Fruit fly (Drosophila melanogaster) whole organism, wandering third instar larva: ENCODE measurements around the gene CG5592.

Experiments
- Abd-B ChIP-seq: fragments of >200 bp; optimal IDR thresholded peaks from 2 replicates; lab custom pipeline; 2017; ENCODE audit warnings: missing biosample characterization, missing genetic modification characterization
- CG32264 ChIP-seq: fragments of 200-800 bp; sonication (Bioruptor generic); optimal IDR thresholded peaks from 2 replicates; lab custom pipeline; 2016; ENCODE audit warnings: missing biosample characterization, missing genetic modification characterization
- CG9705 ChIP-seq: fragments of 200-800 bp; sonication (Bioruptor generic); optimal IDR thresholded peaks from 2 replicates; lab custom pipeline; 2018; ENCODE audit warnings: missing biosample characterization, mild to moderate bottlenecking, missing genetic modification characterization
- CrebA ChIP-seq: fragments of 200-800 bp; sonication (Bioruptor generic); optimal IDR thresholded peaks from 2 replicates; lab custom pipeline; 2016; ENCODE audit warnings: missing biosample characterization, mild to moderate bottlenecking, missing genetic modification characterization, borderline replicate concordance
- Dfd ChIP-seq: fragments of >200 bp; optimal IDR thresholded peaks from 2 replicates; lab custom pipeline; 2017; ENCODE audit warnings: missing biosample characterization, missing genetic modification characterization
- Dif ChIP-seq: fragments of 200-275, 200-300 bp; sonication (Bioruptor generic); optimal IDR thresholded peaks from 2 replicates; lab custom pipeline; 2018; ENCODE audit warnings: missing biosample characterization, missing genetic modification characterization; ENCODE audit not compliant: partially characterized antibody
- GATAd ChIP-seq: sonication (Bioruptor generic); optimal IDR thresholded peaks from 2 replicates; lab custom pipeline; 2016; ENCODE audit warnings: missing biosample characterization, missing genetic modification characterization
- HLH106 ChIP-seq: fragments of 200-800 bp; optimal IDR thresholded peaks from 3 replicates; lab custom pipeline; 2019; ENCODE audit warnings: missing biosample characterization, mild to moderate bottlenecking, missing genetic modification characterization, moderate library complexity
- Hnf4 ChIP-seq: fragments of 200-800 bp; sonication (Bioruptor generic); optimal IDR thresholded peaks from 2 replicates; lab custom pipeline; 2016; ENCODE audit warnings: missing biosample characterization, mild to moderate bottlenecking, missing genetic modification characterization
- Hr78 ChIP-seq: fragments of >200 bp; optimal IDR thresholded peaks from 2 replicates; lab custom pipeline; 2017; ENCODE audit warnings: missing biosample characterization, missing genetic modification characterization
- Hr83 ChIP-seq: fragments of 200-300 bp; sonication (Bioruptor generic); optimal IDR thresholded peaks from 2 replicates; lab custom pipeline; 2016; ENCODE audit warnings: missing biosample characterization, mild to moderate bottlenecking, missing genetic modification characterization, moderate library complexity; ENCODE audit not compliant: poor library complexity, severe bottlenecking
- Jra ChIP-seq: sonication (Bioruptor generic); optimal IDR thresholded peaks from 2 replicates; lab custom pipeline; 2016; ENCODE audit warnings: missing biosample characterization, missing genetic modification characterization
- Mio ChIP-seq: sonication (Bioruptor generic); optimal IDR thresholded peaks from 2 replicates; lab custom pipeline; 2016; ENCODE audit warnings: missing biosample characterization, missing genetic modification characterization
- Myc ChIP-seq: fragments of >200 bp; optimal IDR thresholded peaks from 2 replicates; lab custom pipeline; 2017
- N ChIP-seq: fragments of >200 bp; optimal IDR thresholded peaks from 2 replicates; lab custom pipeline; 2018; ENCODE audit warnings: missing biosample characterization, missing external identifiers, missing genetic modification characterization
- OdsH ChIP-seq: fragments of 200-800 bp; sonication (Bioruptor generic); optimal IDR thresholded peaks from 2 replicates; lab custom pipeline; 2016; ENCODE audit warnings: missing biosample characterization, mild to moderate bottlenecking, missing genetic modification characterization
- Rel ChIP-seq, 2 experiments: fragments of 200-800 bp; sonication (Bioruptor generic) in 1 of 2; optimal IDR thresholded peaks; 2 replicates in 1 of 2; 3 replicates in 1 of 2; lab custom pipeline; 2016 to 2019; ENCODE audit warnings: mild to moderate bottlenecking in 2 of 2, missing biosample characterization in 2 of 2, missing genetic modification characterization in 2 of 2, moderate library complexity in 1 of 2
- Sp1 ChIP-seq: fragments of 200-800 bp; sonication (Bioruptor generic); optimal IDR thresholded peaks from 3 replicates; lab custom pipeline; 2019; ENCODE audit warnings: missing biosample characterization, mild to moderate bottlenecking, missing genetic modification characterization, moderate library complexity
- Vsx2 ChIP-seq: fragments of 200-300, 225-300 bp; sonication (Bioruptor generic); optimal IDR thresholded peaks from 2 replicates; lab custom pipeline; 2018; ENCODE audit warnings: missing biosample characterization, missing genetic modification characterization; ENCODE audit not compliant: partially characterized antibody
- br ChIP-seq: fragments of 200-800 bp; sonication (Bioruptor generic); optimal IDR thresholded peaks from 2 replicates; lab custom pipeline; 2016; ENCODE audit warnings: missing biosample characterization, missing genetic modification characterization
- brk ChIP-seq: fragments of 200-800 bp; sonication (Bioruptor generic); optimal IDR thresholded peaks from 2 replicates; lab custom pipeline; 2016; ENCODE audit warnings: missing biosample characterization, mild to moderate bottlenecking, missing genetic modification characterization
- dl ChIP-seq, 2 experiments: fragments of 175-275, 200-275 bp in 1 of 2; fragments of 200-275 bp in 1 of 2; sonication (Bioruptor generic); optimal IDR thresholded peaks; lab custom pipeline; 2018; ENCODE audit warnings: mild to moderate bottlenecking in 2 of 2, missing biosample characterization in 2 of 2, missing genetic modification characterization in 2 of 2, moderate library complexity in 2 of 2; ENCODE audit not compliant: partially characterized antibody in 2 of 2, insufficient read depth in 1 of 2
- dmrt93B ChIP-seq: fragments of 200-800 bp; sonication (Bioruptor generic); optimal IDR thresholded peaks from 2 replicates; lab custom pipeline; 2018; ENCODE audit warnings: missing biosample characterization, mild to moderate bottlenecking, missing genetic modification characterization
- dsf ChIP-seq: sonication (Bioruptor generic); optimal IDR thresholded peaks from 2 replicates; lab custom pipeline; 2016; ENCODE audit warnings: missing biosample characterization, missing genetic modification characterization, borderline replicate concordance
- ey ChIP-seq: fragments of 200-800 bp; sonication (Bioruptor generic); optimal IDR thresholded peaks from 2 replicates; lab custom pipeline; 2016; ENCODE audit warnings: missing biosample characterization, missing genetic modification characterization
- foxo ChIP-seq, 2 experiments: fragments of 200-800 bp; sonication (Bioruptor generic); optimal IDR thresholded peaks; 2 replicates in 1 of 2; 3 replicates in 1 of 2; lab custom pipeline; 2016 to 2017; ENCODE audit warnings: missing biosample characterization in 2 of 2, missing genetic modification characterization in 2 of 2
- fru ChIP-seq: fragments of 200-800 bp; sonication (Bioruptor generic); optimal IDR thresholded peaks from 3 replicates; lab custom pipeline; 2016; ENCODE audit warnings: missing biosample characterization, mild to moderate bottlenecking, missing genetic modification characterization
- h ChIP-seq: fragments of 200-800 bp; sonication (Bioruptor generic); optimal IDR thresholded peaks from 3 replicates; lab custom pipeline; 2016; ENCODE audit warnings: missing biosample characterization, mild to moderate bottlenecking, missing genetic modification characterization
- jim ChIP-seq: fragments of 175-275, 200-325 bp; sonication (Bioruptor generic); optimal IDR thresholded peaks from 2 replicates; lab custom pipeline; 2016; ENCODE audit warnings: missing biosample characterization, mild to moderate bottlenecking, missing genetic modification characterization
- lola ChIP-seq: fragments of >200 bp; optimal IDR thresholded peaks from 2 replicates; lab custom pipeline; 2017; ENCODE audit warnings: missing biosample characterization, missing genetic modification characterization
- pan ChIP-seq: fragments of >200 bp; optimal IDR thresholded peaks from 2 replicates; lab custom pipeline; 2017
- psq ChIP-seq: fragments of 200-800 bp; sonication (Bioruptor generic); optimal IDR thresholded peaks from 3 replicates; lab custom pipeline; 2017; ENCODE audit warnings: missing biosample characterization, mild to moderate bottlenecking, missing genetic modification characterization, moderate library complexity
- rgr ChIP-seq: fragments of 200-800 bp; sonication (Bioruptor generic); optimal IDR thresholded peaks from 3 replicates; lab custom pipeline; 2016; ENCODE audit warnings: missing biosample characterization, mild to moderate bottlenecking, missing genetic modification characterization
- sage ChIP-seq: fragments of 200-800 bp; sonication (Bioruptor generic); optimal IDR thresholded peaks from 2 replicates; lab custom pipeline; 2016; ENCODE audit warnings: missing biosample characterization, mild to moderate bottlenecking, missing genetic modification characterization
- sv ChIP-seq: fragments of 200-800 bp; sonication (Bioruptor generic); optimal IDR thresholded peaks from 3 replicates; lab custom pipeline; 2016; ENCODE audit warnings: missing biosample characterization, missing genetic modification characterization
- tai ChIP-seq: sonication (Bioruptor generic); optimal IDR thresholded peaks from 2 replicates; lab custom pipeline; 2016; ENCODE audit warnings: missing biosample characterization, missing genetic modification characterization
- usp ChIP-seq: fragments of >200 bp; optimal IDR thresholded peaks from 2 replicates; lab custom pipeline; 2017; ENCODE audit warnings: missing biosample characterization, missing genetic modification characterization
- woc ChIP-seq: sonication (Bioruptor generic); optimal IDR thresholded peaks from 2 replicates; lab custom pipeline; 2016; ENCODE audit warnings: missing biosample characterization, mild to moderate bottlenecking, missing genetic modification characterization

CG5592 gene

DNA sequence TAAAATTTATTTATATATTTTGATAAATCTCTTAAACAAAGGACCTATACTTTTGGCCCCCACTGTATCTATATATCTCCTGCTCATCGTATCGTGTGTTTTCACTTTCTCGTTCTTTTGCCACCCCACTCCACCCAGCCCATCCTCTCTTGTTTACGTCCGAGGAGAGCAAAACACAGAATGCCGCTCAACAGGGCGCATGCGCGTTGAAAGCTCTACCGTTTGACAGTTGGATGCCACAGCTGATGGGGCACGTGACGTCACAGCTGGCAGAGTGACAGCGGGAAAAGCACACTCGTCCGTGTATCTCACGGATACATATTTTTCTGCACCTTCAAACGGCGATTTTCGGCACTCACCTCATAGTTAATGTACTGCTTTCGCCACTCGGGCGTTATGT lies 23.3 kb downstream of the CG5592 start:
- TF ChIP-seq Abd-B (GFP tag; lab: Kevin White, UChicago), result no peak
- TF ChIP-seq psq (GFP tag; lab: Kevin White, UChicago), result peak; percentile 56

DNA sequence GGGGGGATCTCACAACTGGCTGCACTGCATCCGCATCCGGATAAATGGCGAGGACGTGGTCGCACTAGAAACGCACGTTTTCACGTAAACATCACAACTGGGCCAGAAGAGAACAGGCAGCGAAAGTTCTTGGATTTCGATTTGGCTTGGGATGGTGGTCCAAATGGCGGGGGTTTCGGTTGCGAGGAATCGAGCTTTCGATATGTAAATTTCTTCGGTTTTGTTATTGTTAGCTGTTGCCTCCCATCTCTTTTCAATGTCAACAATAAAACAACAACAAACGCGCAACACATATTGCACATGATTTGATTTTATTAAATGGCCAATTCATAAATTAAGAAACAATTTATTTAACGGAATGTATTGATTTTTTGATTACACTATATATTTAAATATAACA lies 23.8 kb downstream of the CG5592 start, which contains the start of gene PXo:
TSS of gene PXo (minus strand) at position 101 of the 400 bp plus-strand sequence.
- no peak for TF ChIP-seq CG9705
- no peak for TF ChIP-seq psq (GFP tag; lab: Kevin White, UChicago)
- TF ChIP-seq GATAd (GFP tag; lab: Kevin White, UChicago), result no peak

DNA sequence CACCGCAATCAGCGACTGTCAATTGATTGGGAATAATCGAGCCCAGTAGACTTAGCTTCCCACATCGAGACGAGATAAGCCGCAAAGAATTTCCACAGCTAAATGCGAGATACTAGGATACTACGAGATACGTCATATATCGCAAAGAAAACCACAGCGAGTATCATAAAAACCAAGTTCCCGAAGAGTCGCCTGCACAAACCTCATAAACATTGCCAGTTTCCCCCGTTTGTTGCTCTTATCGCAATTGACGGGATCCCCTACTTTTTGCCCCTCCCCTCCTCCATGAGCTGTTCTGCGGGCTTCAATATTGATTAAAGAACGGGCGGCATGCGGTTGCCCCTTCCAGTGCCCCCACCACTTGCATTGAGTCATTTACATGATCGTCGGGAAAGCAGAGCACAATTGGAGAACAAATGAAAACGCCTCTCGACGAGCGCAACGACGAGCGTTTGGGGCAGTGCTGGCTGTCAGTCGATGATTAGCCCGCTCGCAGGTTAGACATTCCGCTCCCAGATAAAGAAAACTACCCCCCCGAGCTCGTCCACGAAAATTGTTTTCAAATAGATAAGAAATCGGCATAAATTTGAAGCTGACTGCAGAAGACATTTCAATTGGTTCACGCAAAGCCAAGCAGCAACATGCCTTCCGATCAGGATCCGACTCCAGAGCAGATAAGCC lies 24.7 kb downstream of the CG5592 start, which contains the start of gene CG32407:
TSS of gene CG32407 (plus strand) at position 51 of the 681 bp plus-strand sequence.
- no peak for TF ChIP-seq CrebA (GFP tag; lab: Kevin White, UChicago)
- TF ChIP-seq rgr, result peak; percentile 29
- TF ChIP-seq OdsH (GFP tag; lab: Kevin White, UChicago), result no peak
- TF ChIP-seq Sp1 (GFP tag; lab: Kevin White, UChicago), result no peak
- peak; percentile 41 for TF ChIP-seq Jra (GFP tag; lab: Kevin White, UChicago)
- TF ChIP-seq GATAd (GFP tag; lab: Kevin White, UChicago), result no peak
- no peak for TF ChIP-seq HLH106
- TF ChIP-seq brk (GFP tag; lab: Kevin White, UChicago), result no peak
- peak; percentile 46 for TF ChIP-seq h
- TF ChIP-seq dmrt93B (GFP tag; lab: Kevin White, UChicago), result no peak
- no peak for TF ChIP-seq Hnf4 (GFP tag; lab: Kevin White, UChicago)
- no peak for TF ChIP-seq Dif
- TF ChIP-seq CG9705, result no peak
- no peak for TF ChIP-seq Dfd (GFP tag; lab: Kevin White, UChicago)
- TF ChIP-seq Hr78 (GFP tag; lab: Kevin White, UChicago), result no peak
- no peak for TF ChIP-seq Abd-B (GFP tag; lab: Kevin White, UChicago)
- TF ChIP-seq sage (GFP tag; lab: Kevin White, UChicago), result no peak
- TF ChIP-seq jim (GFP tag; lab: Kevin White, UChicago), result no peak
- no peak for TF ChIP-seq psq (GFP tag; lab: Kevin White, UChicago)
- no peak for TF ChIP-seq CG32264 (GFP tag; lab: Kevin White, UChicago)
- TF ChIP-seq Vsx2 (GFP tag; lab: Kevin White, UChicago), result no peak
- TF ChIP-seq tai (GFP tag; lab: Kevin White, UChicago), result no peak
- TF ChIP-seq ey (GFP tag; lab: Kevin White, UChicago), result no peak
- TF ChIP-seq woc (GFP tag; lab: Kevin White, UChicago), result no peak
- no peak for TF ChIP-seq fru
- peak in 1 of 2 experiments; percentile 23 for TF ChIP-seq foxo (GFP tag; optimal IDR thresholded peaks at IDR 0.05; lab: Kevin White, UChicago)
- no peak for TF ChIP-seq lola (GFP tag; lab: Kevin White, UChicago)
- TF ChIP-seq usp (GFP tag; lab: Kevin White, UChicago), result no peak
- TF ChIP-seq Myc (lab: Kevin White, UChicago), result no peak
- TF ChIP-seq Hr83, result peak; percentile 38
- TF ChIP-seq dsf (GFP tag; lab: Kevin White, UChicago), result no peak
- TF ChIP-seq sv (GFP tag; lab: Kevin White, UChicago), result no peak
- no peak for TF ChIP-seq N (GFP tag; lab: Kevin White, UChicago)
- TF ChIP-seq br (GFP tag; lab: Kevin White, UChicago), result peak; percentile 28
- TF ChIP-seq dl (GFP tag; optimal IDR thresholded peaks at IDR 0.05; lab: Kevin White, UChicago; ENCODE audit: insufficient read depth in 1 of 2, partially characterized antibody in 2 of 2), result no peak
- TF ChIP-seq pan (lab: Kevin White, UChicago), result no peak
- TF ChIP-seq Mio (GFP tag; lab: Kevin White, UChicago), result no peak
- TF ChIP-seq Rel (GFP tag; optimal IDR thresholded peaks at IDR 0.05; lab: Kevin White, UChicago), result no peak
- TF ChIP-seq Rel (tag; optimal IDR thresholded peaks at IDR 0.05; lab: Kevin White, UChicago), result peak; percentile 51
- TF ChIP-seq, all 38 proteins: peak for 7
